Worm (Caenorhabditis elegans): ENCODE results near the gene R10D12.6.

DNA sequence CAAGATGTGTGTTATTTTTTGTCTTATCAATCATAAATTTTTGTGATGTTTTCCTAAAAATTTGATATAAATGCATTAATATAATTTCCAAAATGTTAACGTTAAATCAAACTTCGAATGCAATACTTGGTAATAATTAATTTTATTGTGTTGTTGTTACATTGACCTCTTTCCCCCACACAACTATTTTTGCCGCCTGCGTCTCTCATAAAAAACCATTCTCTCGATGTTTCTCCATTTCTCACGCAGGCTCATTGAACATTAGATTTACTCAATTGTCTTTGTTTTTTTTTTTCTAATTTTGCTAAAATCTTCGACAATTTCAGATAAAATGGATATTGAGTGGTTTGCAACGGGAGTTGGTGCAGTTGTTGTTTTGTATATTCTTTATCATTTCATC lies 42.9 kb upstream of the R10D12.6 start, which contains the start of gene stdh-1:
- TF ChIP-seq lin-13 (GFP tag; optimal IDR thresholded peaks at IDR 0.05) (no peak), F49E8.2 (tag; optimal IDR thresholded peaks at IDR 0.05; ENCODE audit: borderline replicate concordance) (no peak), cey-2 (tag; optimal IDR thresholded peaks at IDR 0.05; ENCODE audit: borderline replicate concordance, insufficient read depth) (no peak), unc-62 (GFP tag; optimal IDR thresholded peaks at IDR 0.05 in 1 of 2) (no peak), unc-62 (tag; optimal IDR thresholded peaks at IDR 0.05) (no peak), unc-130 (GFP tag; optimal IDR thresholded peaks at IDR 0.05) (no peak), skn-1 (tag; optimal IDR thresholded peaks at IDR 0.05) (no peak), nhr-77 (tag; optimal IDR thresholded peaks at IDR 0.05) (no peak), spr-1 (tag; optimal IDR thresholded peaks at IDR 0.05) (no peak), vab-7 (GFP tag; IDR thresholded peaks at IDR 0.05) (no peak), lsy-2 (tag; optimal IDR thresholded peaks at IDR 0.05) (no peak), nhr-10 (tag; optimal IDR thresholded peaks at IDR 0.05) (no peak)
